Worm (Caenorhabditis elegans): ENCODE results near the gene F55B11.6.

The F55B11.6 gene

ce11 chrIV:14390023-14390614 is 26.9 kb downstream of the F55B11.6 start:
- TF ChIP-seq ztf-4 (tag; optimal IDR thresholded peaks at IDR 0.05) (no peak), ztf-11 (tag; optimal IDR thresholded peaks at IDR 0.05) (no peak), ceh-82 (tag; optimal IDR thresholded peaks at IDR 0.05) (no peak), jun-1 (tag; optimal IDR thresholded peaks at IDR 0.05) (no peak), ZK546.5 (tag; optimal IDR thresholded peaks at IDR 0.05) (no peak), hmg-11 (tag; optimal IDR thresholded peaks at IDR 0.05) (no peak), nhr-23 (tag; optimal IDR thresholded peaks at IDR 0.05) (peak; percentile 58), sea-2 (GFP tag; optimal IDR thresholded peaks at IDR 0.05) (no peak), nhr-25 (tag; optimal IDR thresholded peaks at IDR 0.05) (peak; percentile 37), elt-1 (tag; optimal IDR thresholded peaks at IDR 0.05) (peak; percentile 5), fos-1 (tag; optimal IDR thresholded peaks at IDR 0.05) (no peak), daf-12 (tag; optimal IDR thresholded peaks at IDR 0.05) (no peak)

ce11 chrIV:14389070-14389469 is 28.0 kb downstream of the F55B11.6 start:
- TF ChIP-seq ceh-16 (tag; optimal IDR thresholded peaks at IDR 0.05) (no peak), nhr-23 (tag; optimal IDR thresholded peaks at IDR 0.05) (peak; percentile 46), elt-3 (tag; optimal IDR thresholded peaks at IDR 0.05) (peak in 1 of 3 experiments; percentile 27), nhr-25 (tag; optimal IDR thresholded peaks at IDR 0.05) (peak; percentile 85)

ce11 chrIV:14387766-14388553 is 29.1 kb downstream of the F55B11.6 start:
- TF ChIP-seq egl-5 (tag; optimal IDR thresholded peaks at IDR 0.05) = no peak
- TF ChIP-seq ceh-16 (tag; optimal IDR thresholded peaks at IDR 0.05) = no peak
- no peak for TF ChIP-seq eor-1 (tag; optimal IDR thresholded peaks at IDR 0.05)
- TF ChIP-seq tbx-2 (tag; optimal IDR thresholded peaks at IDR 0.05) = no peak
- no peak for TF ChIP-seq egl-27 (tag; optimal IDR thresholded peaks at IDR 0.05)
- TF ChIP-seq lsy-12 (tag; optimal IDR thresholded peaks at IDR 0.05) = no peak
- TF ChIP-seq zag-1 (tag; optimal IDR thresholded peaks at IDR 0.05) = no peak
- TF ChIP-seq daf-12 (tag; optimal IDR thresholded peaks at IDR 0.05) = no peak
- no peak for TF ChIP-seq nhr-76 (tag; optimal IDR thresholded peaks at IDR 0.05)
- no peak for TF ChIP-seq unc-62 (GFP tag; optimal IDR thresholded peaks at IDR 0.05)
- TF ChIP-seq nhr-237 (tag; optimal IDR thresholded peaks at IDR 0.05) = no peak
- TF ChIP-seq nfya-1 (tag; optimal IDR thresholded peaks at IDR 0.05; ENCODE audit: insufficient read depth) = no peak
- TF ChIP-seq nhr-67 (tag; optimal IDR thresholded peaks at IDR 0.05) = no peak
- TF ChIP-seq ceh-82 (tag; optimal IDR thresholded peaks at IDR 0.05) = no peak
- no peak for TF ChIP-seq jun-1 (tag; optimal IDR thresholded peaks at IDR 0.05)

ce11 chrIV:14385140-14385539 is 31.9 kb downstream of the F55B11.6 start:
- TF ChIP-seq nhr-25 (tag; optimal IDR thresholded peaks at IDR 0.05) = peak; percentile 52
- TF ChIP-seq ama-1 (optimal IDR thresholded peaks at IDR 0.05) = no peak
- TF ChIP-seq nhr-43 (tag; optimal IDR thresholded peaks at IDR 0.05; ENCODE audit: poor library complexity, severe bottlenecking) = peak; percentile 1
- TF ChIP-seq pha-4 (tag; optimal IDR thresholded peaks at IDR 0.05) = no peak
- TF ChIP-seq nhr-23 (tag; optimal IDR thresholded peaks at IDR 0.05) = peak; percentile 5
- no peak for TF ChIP-seq jun-1 (tag; optimal IDR thresholded peaks at IDR 0.05)
- TF ChIP-seq ceh-28 (tag; optimal IDR thresholded peaks at IDR 0.05) = no peak

ce11 chrIV:14384194-14384593 is 32.8 kb downstream of the F55B11.6 start:
- TF ChIP-seq tbx-2 (tag; optimal IDR thresholded peaks at IDR 0.05) = no peak
- no peak for TF ChIP-seq nhr-23 (tag; optimal IDR thresholded peaks at IDR 0.05)
- no peak for TF ChIP-seq fkh-10 (GFP tag; optimal IDR thresholded peaks at IDR 0.05)
- no peak for TF ChIP-seq nhr-43 (tag; optimal IDR thresholded peaks at IDR 0.05; ENCODE audit: poor library complexity, severe bottlenecking)
- no peak for TF ChIP-seq ceh-82 (tag; optimal IDR thresholded peaks at IDR 0.05)
- TF ChIP-seq nhr-25 (tag; optimal IDR thresholded peaks at IDR 0.05) = no peak
- TF ChIP-seq nhr-76 (tag; optimal IDR thresholded peaks at IDR 0.05) = no peak
- no peak for TF ChIP-seq sea-2 (GFP tag; optimal IDR thresholded peaks at IDR 0.05)
- no peak for TF ChIP-seq nhr-237 (tag; optimal IDR thresholded peaks at IDR 0.05)
- TF ChIP-seq elt-1 (tag; optimal IDR thresholded peaks at IDR 0.05) = no peak
- TF ChIP-seq jun-1 (tag; optimal IDR thresholded peaks at IDR 0.05) = no peak
- no peak for TF ChIP-seq ceh-9 (tag; optimal IDR thresholded peaks at IDR 0.05)
- no peak for TF ChIP-seq mdl-1 (tag; optimal IDR thresholded peaks at IDR 0.05)
- TF ChIP-seq elt-2 (tag; optimal IDR thresholded peaks at IDR 0.05) = no peak
- no peak for TF ChIP-seq nhr-11 (tag; optimal IDR thresholded peaks at IDR 0.05)
- no peak for TF ChIP-seq ztf-11 (tag; optimal IDR thresholded peaks at IDR 0.05)
- TF ChIP-seq R02D3.7 (tag; optimal IDR thresholded peaks at IDR 0.05) = no peak
- no peak for TF ChIP-seq ztf-4 (tag; optimal IDR thresholded peaks at IDR 0.05)
- no peak for TF ChIP-seq eor-1 (tag; optimal IDR thresholded peaks at IDR 0.05)

All from whole organism, L3 larva.